Fruit fly (Drosophila melanogaster): Measurements from ENCODE around the gene CG10126.

The CG10126 gene

DNA sequence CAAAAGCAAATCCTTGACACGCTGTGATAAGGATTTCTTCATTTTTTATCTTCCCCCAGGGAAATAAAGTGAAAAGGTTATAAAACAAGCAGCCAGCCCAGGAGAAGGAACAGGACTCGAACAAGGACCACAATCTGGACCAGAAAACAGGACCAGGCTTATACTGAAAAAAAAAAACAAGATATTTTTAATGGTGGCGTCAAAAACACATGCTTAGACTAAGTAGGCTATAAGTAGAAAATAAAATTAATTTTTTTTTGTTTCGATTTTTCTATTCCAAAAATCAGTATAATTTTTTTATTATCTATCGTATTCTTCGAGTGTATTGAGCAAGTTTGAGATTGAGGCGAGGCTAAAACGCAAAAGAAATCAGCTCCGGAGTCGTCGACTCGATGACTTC lies 31.2 kb downstream of the CG10126 start:
- peak; percentile 23 for TF ChIP-seq cwo (GFP tag; optimal IDR thresholded peaks at IDR 0.05)
- no peak for TF ChIP-seq kni (GFP tag; optimal IDR thresholded peaks at IDR 0.05)
- no peak for TF ChIP-seq CkIIα-i1 (GFP tag; IDR thresholded peaks at IDR 0.05)
- peak; percentile 46 for TF ChIP-seq gem (tag; optimal IDR thresholded peaks at IDR 0.05)
- TF ChIP-seq Hr39 (optimal IDR thresholded peaks at IDR 0.05) = no peak
- TF ChIP-seq CG11504 (tag; optimal IDR thresholded peaks at IDR 0.05) = peak; percentile 46
- TF ChIP-seq sens (GFP tag) = peak; percentile 58
- TF ChIP-seq CG7839 (tag; optimal IDR thresholded peaks at IDR 0.05) = peak; percentile 47
- TF ChIP-seq nerfin-1 (tag; optimal IDR thresholded peaks at IDR 0.05) = no peak
- no peak for TF ChIP-seq CG17912 (GFP tag; optimal IDR thresholded peaks at IDR 0.05)
- TF ChIP-seq HHEX (GFP tag; optimal IDR thresholded peaks at IDR 0.05) = no peak
- TF ChIP-seq CG9215 (GFP tag; IDR thresholded peaks at IDR 0.05) = peak; percentile 23; the same call in 1 of the 2 replicates
- TF ChIP-seq grau (tag; optimal IDR thresholded peaks at IDR 0.05) = peak; percentile 25
- TF ChIP-seq CG11456 (GFP tag; IDR thresholded peaks at IDR 0.05) = no peak
- peak; percentile 52 for TF ChIP-seq CG2678 (tag; optimal IDR thresholded peaks at IDR 0.05)
- TF ChIP-seq Med (GFP tag) = peak; percentile 16
- no peak for TF ChIP-seq stwl (tag; optimal IDR thresholded peaks at IDR 0.05)
- no peak for TF ChIP-seq CG14667 (GFP tag; IDR thresholded peaks at IDR 0.05)
- TF ChIP-seq CG9932 (GFP tag; IDR thresholded peaks at IDR 0.05) = peak; percentile 26; the same call in 1 of the 2 replicates
- TF ChIP-seq Hsf (GFP tag; optimal IDR thresholded peaks at IDR 0.05) = peak; percentile 9
- no peak for TF ChIP-seq CG2712 (tag; optimal IDR thresholded peaks at IDR 0.05)
- TF ChIP-seq sc (optimal IDR thresholded peaks at IDR 0.05) = no peak
- no peak for TF ChIP-seq sc (GFP tag; optimal IDR thresholded peaks at IDR 0.05)
- TF ChIP-seq CG34422 (GFP tag; IDR thresholded peaks at IDR 0.05) = 0 out of 3 replicates have a peak, but pooled peaks have one; percentile 29
- TF ChIP-seq ab (GFP tag; optimal IDR thresholded peaks at IDR 0.05) = no peak
- TF ChIP-seq sd (tag; optimal IDR thresholded peaks at IDR 0.05) = no peak
- TF ChIP-seq CG6689 (GFP tag; IDR thresholded peaks at IDR 0.05) = 0 out of 2 replicates have a peak, but pooled peaks have one; percentile 24
- peak; percentile 49; the same call in 2 of the 3 replicates for TF ChIP-seq row (GFP tag; IDR thresholded peaks at IDR 0.05)
- no peak for TF ChIP-seq corto (GFP tag; optimal IDR thresholded peaks at IDR 0.05)
- TF ChIP-seq HLH3B (GFP tag; IDR thresholded peaks at IDR 0.05) = 0 out of 2 replicates have a peak, but pooled peaks have one; percentile 15
- peak; percentile 32 for TF ChIP-seq Meics (GFP tag; optimal IDR thresholded peaks at IDR 0.05)
- peak; percentile 12 for TF ChIP-seq Hmr (GFP tag; optimal IDR thresholded peaks at IDR 0.05)
- TF ChIP-seq dmrt99B (tag; optimal IDR thresholded peaks at IDR 0.05) = peak; percentile 17
- TF ChIP-seq Blimp-1 (GFP tag; optimal IDR thresholded peaks at IDR 0.05) = no peak
- TF ChIP-seq lab (GFP tag; optimal IDR thresholded peaks at IDR 0.05) = peak; percentile 57
- peak; percentile 29 for TF ChIP-seq CG15269 (tag; optimal IDR thresholded peaks at IDR 0.05)
- TF ChIP-seq Dref (GFP tag; IDR thresholded peaks at IDR 0.05) = no peak
- 0 out of 2 replicates have a peak, but pooled peaks have one; percentile 8 for TF ChIP-seq slbo (GFP tag; IDR thresholded peaks at IDR 0.05)
- no peak for TF ChIP-seq CG10147 (GFP tag; optimal IDR thresholded peaks at IDR 0.05)
- TF ChIP-seq pan (optimal IDR thresholded peaks at IDR 0.05) = no peak
- no peak for TF ChIP-seq pan (GFP tag; optimal IDR thresholded peaks at IDR 0.05 in 1 of 2, IDR thresholded peaks at IDR 0.05 in 1 of 2)
- TF ChIP-seq CG3281 (GFP tag; optimal IDR thresholded peaks at IDR 0.05) = peak; percentile 7
- no peak for TF ChIP-seq phol (tag; optimal IDR thresholded peaks at IDR 0.05)
- TF ChIP-seq CG2120 (GFP tag; optimal IDR thresholded peaks at IDR 0.05) = peak; percentile 36
- TF ChIP-seq CG13424 (tag; optimal IDR thresholded peaks at IDR 0.05) = peak; percentile 7
- TF ChIP-seq dysf (GFP tag; IDR thresholded peaks at IDR 0.05) = peak; percentile 43; the same call in 1 of the 3 replicates
- no peak for TF ChIP-seq CG6791 (GFP tag; IDR thresholded peaks at IDR 0.05; ENCODE audit: partially characterized antibody)
- TF ChIP-seq Fer1 (GFP tag; optimal IDR thresholded peaks at IDR 0.05) = peak; percentile 14
- TF ChIP-seq CG18599 (GFP tag; optimal IDR thresholded peaks at IDR 0.05) = peak; percentile 46
- peak; percentile 6 for TF ChIP-seq CG7556 (GFP tag; optimal IDR thresholded peaks at IDR 0.05)
- TF ChIP-seq CG17328 (GFP tag; IDR thresholded peaks at IDR 0.05) = no peak

All from whole organism, embryonic.